Worm (Caenorhabditis elegans): ENCODE results near the gene spas-1.

Gene spas-1

ce11 chrV:9146196-9146595 is 29.4 kb upstream of the spas-1 start:
- TF ChIP-seq blmp-1 (tag; optimal IDR thresholded peaks at IDR 0.05; ENCODE audit: insufficient read depth), result no peak
- peak; percentile 2 for TF ChIP-seq sma-9 (GFP tag; optimal IDR thresholded peaks at IDR 0.05)
- TF ChIP-seq sma-9 (tag; optimal IDR thresholded peaks at IDR 0.05), result no peak
- peak; percentile 16 for TF ChIP-seq fos-1 (tag; optimal IDR thresholded peaks at IDR 0.05)
- peak; percentile 22 for TF ChIP-seq gmeb-1 (tag; optimal IDR thresholded peaks at IDR 0.05)

- TF ChIP-seq sem-4 (tag; optimal IDR thresholded peaks at IDR 0.05) (no peak), zag-1 (tag; optimal IDR thresholded peaks at IDR 0.05) (no peak), sma-3 (GFP tag; optimal IDR thresholded peaks at IDR 0.05) (peak; percentile 29), ceh-16 (tag; optimal IDR thresholded peaks at IDR 0.05) (no peak), fos-1 (tag; optimal IDR thresholded peaks at IDR 0.05) (no peak), gmeb-1 (tag; optimal IDR thresholded peaks at IDR 0.05) (no peak), nhr-23 (tag; optimal IDR thresholded peaks at IDR 0.05) (no peak), elt-3 (tag; optimal IDR thresholded peaks at IDR 0.05) (no peak), skn-1 (tag; optimal IDR thresholded peaks at IDR 0.05) (no peak), nhr-21 (tag; optimal IDR thresholded peaks at IDR 0.05) (peak; percentile 50), nhr-25 (tag; optimal IDR thresholded peaks at IDR 0.05) (peak; percentile 47), nhr-129 (tag; optimal IDR thresholded peaks at IDR 0.05) (peak; percentile 23), nhr-12 (tag; optimal IDR thresholded peaks at IDR 0.05) (no peak), ztf-11 (tag; optimal IDR thresholded peaks at IDR 0.05) (no peak), lsy-2 (tag; optimal IDR thresholded peaks at IDR 0.05) (no peak), egl-27 (tag; optimal IDR thresholded peaks at IDR 0.05) (no peak), sma-9 (GFP tag; optimal IDR thresholded peaks at IDR 0.05) (peak; percentile 35), sma-9 (tag; optimal IDR thresholded peaks at IDR 0.05) (no peak), mbf-1 (tag; optimal IDR thresholded peaks at IDR 0.05) (no peak), nhr-11 (tag; optimal IDR thresholded peaks at IDR 0.05) (no peak)
These were observed 28.6 kb upstream of the spas-1 start, which contains the start of gene spl-2 for ce11 chrV:9146849-9147557. spl-2 (minus strand) TSS chrV:9146899.

DNA sequence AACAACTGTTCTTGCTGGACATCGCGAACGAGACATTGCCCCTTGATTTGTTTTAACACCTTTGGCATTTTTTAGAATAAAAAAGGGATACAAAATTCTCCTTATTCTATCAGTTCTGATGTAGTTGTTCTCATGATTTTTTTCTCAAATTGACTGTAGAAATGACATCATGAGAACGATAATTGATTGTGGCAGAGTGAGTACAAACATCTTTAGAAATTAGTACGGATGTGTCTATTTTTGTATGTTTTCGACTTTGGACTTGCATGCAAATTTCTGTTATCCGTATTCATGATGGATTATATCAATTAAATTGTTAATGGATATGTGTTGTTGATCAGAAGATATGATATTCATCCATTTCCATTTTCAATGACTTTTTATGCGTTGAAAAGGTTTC is 27.4 kb upstream of the spas-1 start:
- no peak for TF ChIP-seq lin-39 (tag; optimal IDR thresholded peaks at IDR 0.05)
- no peak for TF ChIP-seq sma-3 (GFP tag; optimal IDR thresholded peaks at IDR 0.05)
- peak; percentile 54 for TF ChIP-seq sma-9 (GFP tag; optimal IDR thresholded peaks at IDR 0.05)
- no peak for TF ChIP-seq sma-9 (tag; optimal IDR thresholded peaks at IDR 0.05)
- no peak for TF ChIP-seq mbf-1 (tag; optimal IDR thresholded peaks at IDR 0.05)
- TF ChIP-seq nhr-11 (tag; optimal IDR thresholded peaks at IDR 0.05), result no peak
- TF ChIP-seq sem-4 (tag; optimal IDR thresholded peaks at IDR 0.05), result no peak
- TF ChIP-seq nhr-12 (tag; optimal IDR thresholded peaks at IDR 0.05), result no peak
- TF ChIP-seq crh-2 (tag; optimal IDR thresholded peaks at IDR 0.05), result no peak

DNA sequence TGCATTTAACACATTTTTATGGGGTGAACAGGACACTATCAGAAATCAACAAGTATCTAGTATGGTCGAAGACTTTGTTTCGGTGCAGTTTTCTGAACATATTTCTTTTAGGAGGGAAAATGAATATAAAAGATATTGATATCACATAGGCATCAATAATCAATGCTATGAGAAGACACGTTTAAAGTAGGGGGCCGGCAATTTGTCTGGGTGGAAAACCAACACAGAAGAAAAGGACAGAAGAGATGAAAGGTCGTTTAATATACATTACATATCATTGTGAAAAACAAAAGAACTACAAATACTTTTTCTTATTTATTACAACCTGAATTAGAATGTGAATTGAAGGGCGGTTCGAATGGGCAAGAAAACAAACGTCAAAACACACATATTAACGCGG is 23.2 kb upstream of the spas-1 start:
- no peak for TF ChIP-seq zag-1 (tag; optimal IDR thresholded peaks at IDR 0.05)
- TF ChIP-seq sma-9 (GFP tag; optimal IDR thresholded peaks at IDR 0.05), result peak; percentile 67
- no peak for TF ChIP-seq sma-9 (tag; optimal IDR thresholded peaks at IDR 0.05)

- TF ChIP-seq nhr-11 (tag; optimal IDR thresholded peaks at IDR 0.05), result no peak
- no peak for TF ChIP-seq ceh-82 (tag; optimal IDR thresholded peaks at IDR 0.05)
- TF ChIP-seq nhr-25 (tag; optimal IDR thresholded peaks at IDR 0.05), result no peak
- no peak for TF ChIP-seq ceh-16 (tag; optimal IDR thresholded peaks at IDR 0.05)
These were observed 20.8 kb upstream of the spas-1 start, which contains the start of gene B0222.5 for ce11 chrV:9154772-9155171. B0222.5 (minus strand) TSS chrV:9154872.

DNA sequence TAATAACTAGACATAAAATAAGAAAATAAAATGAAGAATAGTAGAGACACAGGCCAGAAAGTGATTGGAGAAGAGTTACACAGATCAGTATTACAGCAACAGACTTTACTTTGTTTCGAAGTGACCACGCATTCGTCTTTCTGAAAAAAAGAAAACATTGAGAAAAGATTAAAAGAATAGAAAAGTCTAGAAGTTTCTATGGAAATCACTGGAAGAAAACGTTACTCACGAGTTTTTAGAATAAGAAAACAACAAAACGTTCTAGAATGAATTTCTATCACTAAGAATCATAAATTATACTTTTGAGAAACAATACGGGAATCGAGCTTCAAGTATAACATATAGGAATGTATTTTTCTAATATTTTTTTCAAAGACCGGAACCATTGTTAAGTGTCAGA is 20.0 kb upstream of the spas-1 start:
- no peak for TF ChIP-seq elt-1 (tag; optimal IDR thresholded peaks at IDR 0.05)

DNA sequence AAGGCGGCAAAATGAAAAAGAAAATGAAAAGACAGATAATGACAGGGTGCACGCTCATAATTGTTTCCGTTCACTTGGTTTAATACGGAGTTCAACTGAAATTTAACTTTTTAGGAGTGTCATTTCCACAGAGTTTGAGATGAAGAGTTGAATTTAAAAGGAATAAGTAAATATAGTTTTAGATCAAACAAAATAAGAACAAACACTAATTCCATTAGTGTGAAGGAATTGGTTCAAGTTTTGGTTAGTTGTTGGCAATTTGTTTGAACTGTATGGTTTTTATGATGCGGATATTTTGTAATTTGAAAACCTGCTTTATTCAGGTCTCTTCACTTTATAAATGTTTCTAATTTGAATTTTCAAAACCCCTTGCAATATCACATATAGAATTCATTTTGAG is 18.9 kb upstream of the spas-1 start, which contains the start of gene B0222.15:
TSS of gene B0222.15 (minus strand) at position 101 of the 400 bp plus-strand sequence.
- TF ChIP-seq nhr-6 (tag; optimal IDR thresholded peaks at IDR 0.05), result no peak
- TF ChIP-seq sma-3 (GFP tag; optimal IDR thresholded peaks at IDR 0.05), result no peak
- no peak for TF ChIP-seq egl-27 (tag; optimal IDR thresholded peaks at IDR 0.05)
- no peak for TF ChIP-seq peb-1 (tag; optimal IDR thresholded peaks at IDR 0.05)
- TF ChIP-seq ama-1 (optimal IDR thresholded peaks at IDR 0.05), result no peak
- no peak for TF ChIP-seq C34F6.9 (tag; optimal IDR thresholded peaks at IDR 0.05)
- no peak for TF ChIP-seq mab-5 (tag; optimal IDR thresholded peaks at IDR 0.05)
- TF ChIP-seq nhr-25 (tag; optimal IDR thresholded peaks at IDR 0.05), result no peak
- no peak for TF ChIP-seq ceh-16 (tag; optimal IDR thresholded peaks at IDR 0.05)
- TF ChIP-seq snpc-4 (tag; optimal IDR thresholded peaks at IDR 0.05), result no peak
- no peak for TF ChIP-seq nhr-21 (tag; optimal IDR thresholded peaks at IDR 0.05)
- TF ChIP-seq elt-1 (tag; optimal IDR thresholded peaks at IDR 0.05), result no peak
- TF ChIP-seq ztf-1 (GFP tag; conservative IDR thresholded peaks at IDR 0.05), result no peak
- no peak for TF ChIP-seq nhr-129 (tag; optimal IDR thresholded peaks at IDR 0.05)
- no peak for TF ChIP-seq ztf-11 (tag; optimal IDR thresholded peaks at IDR 0.05)
